Fruit fly (Drosophila melanogaster): ENCODE measurements around the gene Ten-a.

Ten-a gene

DNA sequence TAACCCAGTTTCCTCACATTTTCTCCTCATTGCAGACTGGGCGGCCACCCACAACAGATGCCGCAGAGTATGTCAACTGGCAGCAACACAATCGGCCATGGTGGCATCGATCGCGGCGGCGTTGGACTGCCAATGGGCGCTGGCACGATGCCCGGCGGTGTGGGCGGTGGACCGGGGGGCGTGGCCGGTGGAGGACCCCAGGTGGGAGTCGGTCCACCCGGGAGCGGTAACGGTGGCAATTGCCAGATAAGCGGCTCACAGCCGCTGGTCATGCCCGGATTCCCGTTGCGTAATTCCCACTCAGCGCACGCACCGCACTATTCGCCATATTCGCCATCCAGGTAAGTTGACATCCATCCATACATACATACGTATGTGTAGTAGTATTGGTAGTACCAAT is 230.4 kb downstream of the Ten-a start:
- no peak for TF ChIP-seq CG16863 (GFP tag; optimal IDR thresholded peaks at IDR 0.05)
- TF ChIP-seq CG7839 (tag; optimal IDR thresholded peaks at IDR 0.05), result no peak
- TF ChIP-seq ap (GFP tag; IDR thresholded peaks at IDR 0.05), result no peak
- 0 out of 3 replicates have a peak, but pooled peaks have one; percentile 11 for TF ChIP-seq Optix (GFP tag; IDR thresholded peaks at IDR 0.05)
- no peak for TF ChIP-seq fd3F (GFP tag; optimal IDR thresholded peaks at IDR 0.05)
- TF ChIP-seq Hr39 (optimal IDR thresholded peaks at IDR 0.05), result peak; percentile 74
- no peak for TF ChIP-seq PHDP (tag; optimal IDR thresholded peaks at IDR 0.05)
- TF ChIP-seq NC2β (GFP tag; optimal IDR thresholded peaks at IDR 0.05), result no peak
- no peak for TF ChIP-seq gsb (GFP tag; IDR thresholded peaks at IDR 0.05)
- TF ChIP-seq CG43689 (GFP tag; IDR thresholded peaks at IDR 0.05), result no peak
- 0 out of 2 replicates have a peak, but pooled peaks have one; percentile 13 for TF ChIP-seq CG6272 (GFP tag; IDR thresholded peaks at IDR 0.05)
- no peak for TF ChIP-seq CG34224 (GFP tag; IDR thresholded peaks at IDR 0.05; ENCODE audit: partially characterized antibody)
- no peak for TF ChIP-seq CG10979 (tag; optimal IDR thresholded peaks at IDR 0.05)

DNA sequence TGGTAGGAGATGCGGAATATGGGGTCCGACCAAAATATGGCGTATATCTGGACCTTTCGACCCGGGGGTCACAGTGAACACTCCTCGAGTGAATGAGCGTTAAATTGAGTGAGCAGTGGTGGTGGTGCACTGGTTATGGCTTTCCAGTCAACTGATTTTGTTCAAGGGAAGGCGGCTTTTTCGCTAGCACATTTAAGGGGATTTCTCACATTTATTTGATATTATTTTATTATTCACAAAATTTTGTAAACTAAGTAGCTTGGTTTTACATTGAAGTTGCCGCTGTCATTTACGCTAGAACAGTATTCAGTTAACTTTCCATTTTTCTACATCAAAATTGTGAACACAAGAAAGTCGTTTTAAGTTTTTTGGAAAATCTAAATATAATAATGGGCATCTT is 230.8 kb downstream of the Ten-a start, which contains the start of gene CG45603:
TSS of gene CG45603 (plus strand) at position 301 of the 400 bp plus-strand sequence.
- TF ChIP-seq pzg (GFP tag; optimal IDR thresholded peaks at IDR 0.05) (no peak), YL-1 (GFP tag; optimal IDR thresholded peaks at IDR 0.05) (no peak), schlank (tag; optimal IDR thresholded peaks at IDR 0.05) (no peak), fd96Cb (tag; optimal IDR thresholded peaks at IDR 0.05) (no peak), CG30431 (GFP tag; optimal IDR thresholded peaks at IDR 0.05) (no peak), prd (optimal IDR thresholded peaks at IDR 0.05) (no peak), prd (GFP tag; IDR thresholded peaks at IDR 0.05) (no peak), Dp (GFP tag; optimal IDR thresholded peaks at IDR 0.05) (no peak), az2 (GFP tag; optimal IDR thresholded peaks at IDR 0.05) (no peak), CG12942 (GFP tag; optimal IDR thresholded peaks at IDR 0.05) (no peak), tap (tag; optimal IDR thresholded peaks at IDR 0.05) (no peak)

DNA sequence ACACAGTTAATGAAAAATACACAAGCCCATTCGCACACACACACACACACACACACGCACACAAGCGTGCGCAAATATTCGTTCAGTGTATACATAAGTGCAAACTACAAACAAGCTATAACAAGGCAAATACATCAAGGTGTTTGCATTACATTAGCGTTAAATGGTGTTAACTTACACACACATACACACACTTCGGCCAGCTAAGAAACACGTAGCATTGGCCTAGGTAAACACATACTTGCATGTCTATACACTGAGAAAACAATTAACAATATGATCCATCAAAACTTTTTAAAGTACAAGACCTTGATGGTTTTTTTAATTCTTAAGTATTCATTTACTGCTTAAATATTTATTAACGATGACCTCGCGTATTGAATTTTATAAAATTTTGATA is 233.2 kb downstream of the Ten-a start:
- TF ChIP-seq CG8944 (GFP tag; optimal IDR thresholded peaks at IDR 0.05) (no peak), luna (GFP tag; optimal IDR thresholded peaks at IDR 0.05) (no peak), jumu (GFP tag; optimal IDR thresholded peaks at IDR 0.05) (no peak), CG14710 (tag; optimal IDR thresholded peaks at IDR 0.05) (no peak), insv (GFP tag; optimal IDR thresholded peaks at IDR 0.05) (no peak), p53 (GFP tag; optimal IDR thresholded peaks at IDR 0.05) (no peak), CG7271 (tag; optimal IDR thresholded peaks at IDR 0.05) (peak; percentile 65), HmgD (GFP tag; optimal IDR thresholded peaks at IDR 0.05) (no peak), CG3281 (GFP tag; optimal IDR thresholded peaks at IDR 0.05) (no peak), Meics (GFP tag; optimal IDR thresholded peaks at IDR 0.05) (no peak), kay (GFP tag; optimal IDR thresholded peaks at IDR 0.05) (no peak), CG1529 (GFP tag; optimal IDR thresholded peaks at IDR 0.05) (no peak), mam (GFP tag; optimal IDR thresholded peaks at IDR 0.05) (no peak), shn (GFP tag; optimal IDR thresholded peaks at IDR 0.05) (no peak), Mad (GFP tag; optimal IDR thresholded peaks at IDR 0.05) (no peak), CG15479 (GFP tag; optimal IDR thresholded peaks at IDR 0.05) (peak; percentile 48), CG33213 (GFP tag; optimal IDR thresholded peaks at IDR 0.05) (no peak), sens (GFP tag) (peak; percentile 79), tll (GFP tag; optimal IDR thresholded peaks at IDR 0.05) (peak in 1 of 2 experiments; percentile 78), CG4707 (GFP tag; optimal IDR thresholded peaks at IDR 0.05) (no peak), CG12155 (GFP tag; optimal IDR thresholded peaks at IDR 0.05) (no peak), tap (tag; optimal IDR thresholded peaks at IDR 0.05) (no peak), CG10209 (GFP tag; optimal IDR thresholded peaks at IDR 0.05) (peak; percentile 26), CG1603 (tag; optimal IDR thresholded peaks at IDR 0.05) (peak; percentile 11), CG10979 (tag; optimal IDR thresholded peaks at IDR 0.05) (peak; percentile 17), unpg (GFP tag; optimal IDR thresholded peaks at IDR 0.05) (no peak), oc (tag; optimal IDR thresholded peaks at IDR 0.05) (no peak), CG15601 (tag; optimal IDR thresholded peaks at IDR 0.05) (no peak)
